Worm (Caenorhabditis elegans) whole organism, L3 larva: ENCODE results near the gene dpy-23.

Experiments
- ama-1 ChIP-seq: fragments of 150-350 bp; optimal IDR thresholded peaks from 2 replicates; lab custom pipeline; 2018
- egl-27 ChIP-seq: sonication (generic microtip); optimal IDR thresholded peaks from 4 replicates; lab custom pipeline; 2017; ENCODE audit warnings: missing biosample characterization, missing genetic modification reagents, missing genetic modification characterization
- elt-2 ChIP-seq: sonication (generic microtip); optimal IDR thresholded peaks from 2 replicates; lab custom pipeline; 2016; ENCODE audit warnings: missing genetic modification reagents, mild to moderate bottlenecking, missing genetic modification characterization, missing compliant biosample characterization
- nfya-1 ChIP-seq: sonication (generic microtip); optimal IDR thresholded peaks from 2 replicates; lab custom pipeline; 2017; ENCODE audit warnings: missing genetic modification characterization, mild to moderate bottlenecking, missing compliant biosample characterization, antibody characterized with exemption, moderate library complexity; ENCODE audit not compliant: insufficient read depth
- nhr-12 ChIP-seq: fragments of 150-350 bp; optimal IDR thresholded peaks from 2 replicates; lab custom pipeline; 2014; ENCODE audit warnings: missing biosample characterization, missing genetic modification characterization
- nhr-23 ChIP-seq: fragments of 150-350 bp; optimal IDR thresholded peaks from 2 replicates; lab custom pipeline; 2014; ENCODE audit warnings: missing biosample characterization, missing genetic modification reagents, missing genetic modification characterization
- pha-4 ChIP-seq: fragments of 150-350 bp; optimal IDR thresholded peaks from 2 replicates; lab custom pipeline; 2014; ENCODE audit warnings: missing biosample characterization, missing genetic modification reagents, missing genetic modification characterization
- pqm-1 ChIP-seq: fragments of 150-350 bp; optimal IDR thresholded peaks from 2 replicates; lab custom pipeline; 2017; ENCODE audit warnings: missing biosample characterization, missing genetic modification characterization, inconsistent platforms
- unc-39 ChIP-seq: sonication (generic microtip); optimal IDR thresholded peaks from 4 replicates; lab custom pipeline; 2017; ENCODE audit warnings: missing biosample characterization, missing genetic modification characterization

- no peak for TF ChIP-seq unc-39 (tag; lab: Kevin White, UChicago)
- no peak for TF ChIP-seq ama-1 (lab: Kevin White, UChicago)
- no peak for TF ChIP-seq nhr-23 (tag; lab: Kevin White, UChicago)
- no peak for TF ChIP-seq nfya-1 (tag; lab: Kevin White, UChicago)
- no peak for TF ChIP-seq elt-2
- TF ChIP-seq nhr-12 (tag; lab: Kevin White, UChicago): no peak
- TF ChIP-seq egl-27 (tag; lab: Kevin White, UChicago): no peak
- TF ChIP-seq pha-4 (tag; lab: Kevin White, UChicago): no peak
- TF ChIP-seq pqm-1 (tag; lab: Kevin White, UChicago): no peak
Observed at ce11 chrX:4373123-4373522, 16.0 kb upstream of the dpy-23 start, which contains the start of gene R160.6.
